Fruit fly (Drosophila melanogaster) whole organism, embryonic: Measurements from ENCODE around the gene CG13022.

ENCODE experiments used
- Adf1 ChIP-seq: fragments of 200-800 bp; sonication (Bioruptor generic); IDR thresholded peaks from 2 replicates; pipeline ENCODE4 v1.3.6; 2022; ENCODE audit warnings: missing biosample characterization, missing genetic modification characterization
- Blimp-1 ChIP-seq: fragments of 200-800 bp; sonication (Bioruptor generic); optimal IDR thresholded peaks from 3 replicates; lab custom pipeline; 2018; ENCODE audit warnings: missing biosample characterization, missing genetic modification characterization, mild to moderate bottlenecking, moderate library complexity, missing genetic modification reagents
- CG11504 ChIP-seq: fragments of 200-800 bp; sonication (Bioruptor generic); optimal IDR thresholded peaks from 3 replicates; lab custom pipeline; 2019; ENCODE audit warnings: missing biosample characterization, mild to moderate bottlenecking, missing genetic modification characterization, moderate library complexity
- CG13424 ChIP-seq: fragments of 200-800 bp; sonication (Bioruptor generic); optimal IDR thresholded peaks from 2 replicates; lab custom pipeline; 2019; ENCODE audit warnings: missing biosample characterization, mild to moderate bottlenecking, missing genetic modification characterization, moderate library complexity
- CG15269 ChIP-seq: fragments of 200-800 bp; sonication (Bioruptor generic); optimal IDR thresholded peaks from 2 replicates; lab custom pipeline; 2018; ENCODE audit warnings: missing biosample characterization, mild to moderate bottlenecking, missing genetic modification characterization, moderate library complexity
- CG17361 ChIP-seq: fragments of 200-800 bp; sonication (Bioruptor generic); IDR thresholded peaks from 3 replicates; pipeline ENCODE4 v1.3.6; 2022; ENCODE audit warnings: missing biosample characterization, missing genetic modification characterization
- CG18262 ChIP-seq: fragments of 200-800 bp; optimal IDR thresholded peaks from 3 replicates; lab custom pipeline; 2019; ENCODE audit warnings: missing biosample characterization, mild to moderate bottlenecking, missing genetic modification characterization, moderate library complexity
- CG2120 ChIP-seq: fragments of 200-800 bp; sonication (Bioruptor generic); optimal IDR thresholded peaks from 3 replicates; lab custom pipeline; 2016; ENCODE audit warnings: missing biosample characterization, missing genetic modification characterization
- CG2712 ChIP-seq: fragments of 200-800 bp; optimal IDR thresholded peaks from 3 replicates; lab custom pipeline; 2019; ENCODE audit warnings: missing biosample characterization, mild to moderate bottlenecking, missing genetic modification characterization, moderate library complexity
- CG30020 ChIP-seq: fragments of 200-800 bp; optimal IDR thresholded peaks from 2 replicates; lab custom pipeline; 2019; ENCODE audit warnings: missing biosample characterization, mild to moderate bottlenecking, missing genetic modification characterization, moderate library complexity
- CG3847 ChIP-seq: fragments of 200-800 bp; sonication (Bioruptor generic); IDR thresholded peaks from 2 replicates; pipeline ENCODE4 v1.3.6; 2022; ENCODE audit warnings: missing biosample characterization, missing genetic modification characterization
- CG4360 ChIP-seq: fragments of 200-800 bp; sonication (Bioruptor generic); IDR thresholded peaks from 2 replicates; pipeline ENCODE4 v1.3.6; 2022; ENCODE audit warnings: missing biosample characterization, missing genetic modification characterization
- CG4404 ChIP-seq: fragments of 200-800 bp; sonication (Bioruptor generic); IDR thresholded peaks from 2 replicates; pipeline ENCODE4 v1.3.6; 2022; ENCODE audit warnings: missing biosample characterization, missing genetic modification characterization
- CG6813 ChIP-seq: fragments of 200-800 bp; sonication (Bioruptor generic); optimal IDR thresholded peaks from 2 replicates; lab custom pipeline; 2017; ENCODE audit warnings: missing biosample characterization, missing genetic modification characterization, mild to moderate bottlenecking, moderate library complexity, missing genetic modification reagents
- CG7372 ChIP-seq: fragments of 200-800 bp; sonication (Bioruptor generic); IDR thresholded peaks from 2 replicates; pipeline ENCODE4 v1.3.6; 2022; ENCODE audit warnings: missing biosample characterization, missing genetic modification characterization
- CG9817 ChIP-seq: fragments of 200-800 bp; sonication (Bioruptor generic); optimal IDR thresholded peaks from 2 replicates; lab custom pipeline; 2018; ENCODE audit warnings: missing biosample characterization, mild to moderate bottlenecking, missing genetic modification characterization, moderate library complexity
- Chrac-16 ChIP-seq: fragments of 200-800 bp; sonication (Bioruptor generic); optimal IDR thresholded peaks from 3 replicates; lab custom pipeline; 2016; ENCODE audit warnings: missing biosample characterization, missing genetic modification characterization
- Deaf1 ChIP-seq: fragments of 200-800 bp; optimal IDR thresholded peaks from 3 replicates; lab custom pipeline; 2019; ENCODE audit warnings: missing biosample characterization, mild to moderate bottlenecking, missing genetic modification characterization, moderate library complexity
- Drgx ChIP-seq: fragments of 200-800 bp; sonication (Bioruptor generic); IDR thresholded peaks from 2 replicates; pipeline ENCODE4 v1.3.6; 2022; ENCODE audit warnings: missing biosample characterization, missing genetic modification characterization
- HHEX ChIP-seq: fragments of 200-800 bp; sonication (Bioruptor generic); optimal IDR thresholded peaks from 3 replicates; lab custom pipeline; 2017; ENCODE audit warnings: missing biosample characterization, mild to moderate bottlenecking, missing genetic modification characterization, missing genetic modification reagents
- HmgZ ChIP-seq: fragments of 200-800 bp; sonication (Bioruptor generic); optimal IDR thresholded peaks from 2 replicates; lab custom pipeline; 2018; ENCODE audit warnings: missing biosample characterization, mild to moderate bottlenecking, missing genetic modification characterization
- Meics ChIP-seq: fragments of 200-800 bp; sonication (Bioruptor generic); optimal IDR thresholded peaks from 2 replicates; lab custom pipeline; 2017; ENCODE audit warnings: missing biosample characterization, mild to moderate bottlenecking, missing genetic modification characterization
- NK7.1 ChIP-seq: fragments of 200-800 bp; sonication (Bioruptor generic); optimal IDR thresholded peaks from 3 replicates; lab custom pipeline; 2016; ENCODE audit warnings: missing biosample characterization, missing genetic modification characterization
- Sox102F ChIP-seq: fragments of 200-800 bp; sonication (Bioruptor generic); optimal IDR thresholded peaks from 2 replicates; lab custom pipeline; 2018; ENCODE audit warnings: missing biosample characterization, mild to moderate bottlenecking, missing genetic modification characterization, moderate library complexity
- Xrp1 ChIP-seq: fragments of 200-800 bp; sonication (Bioruptor generic); IDR thresholded peaks from 2 replicates; pipeline ENCODE4 v1.3.6; 2022; ENCODE audit warnings: missing biosample characterization, missing genetic modification characterization
- aop ChIP-seq: fragments of 200-800 bp; sonication (Bioruptor generic); IDR thresholded peaks from 2 replicates; pipeline ENCODE4 v1.3.6; 2022; ENCODE audit warnings: missing biosample characterization, missing genetic modification characterization
- btn ChIP-seq: fragments of 200-800 bp; sonication (Bioruptor generic); optimal IDR thresholded peaks from 2 replicates; lab custom pipeline; 2016; ENCODE audit warnings: missing biosample characterization, missing genetic modification characterization
- cwo ChIP-seq: fragments of 200-800 bp; sonication (Bioruptor generic); optimal IDR thresholded peaks from 3 replicates; lab custom pipeline; 2017; ENCODE audit warnings: missing biosample characterization, missing genetic modification characterization, mild to moderate bottlenecking, moderate library complexity, missing genetic modification reagents
- dmrt99B ChIP-seq: fragments of 200-800 bp; sonication (Bioruptor generic); optimal IDR thresholded peaks from 2 replicates; lab custom pipeline; 2018; ENCODE audit warnings: missing biosample characterization, mild to moderate bottlenecking, missing genetic modification characterization, moderate library complexity
- eve ChIP-seq, 2 experiments: fragments of >200 bp; optimal IDR thresholded peaks; 2 replicates each; lab custom pipeline; 2017; ENCODE audit warnings: missing biosample characterization in 2 of 2, missing genetic modification characterization in 2 of 2
- exex ChIP-seq: fragments of 200-800 bp; sonication (Bioruptor generic); optimal IDR thresholded peaks from 4 replicates; lab custom pipeline; 2018; ENCODE audit warnings: missing biosample characterization, mild to moderate bottlenecking, missing genetic modification characterization, moderate library complexity
- gem ChIP-seq: fragments of 200-800 bp; sonication (Bioruptor generic); optimal IDR thresholded peaks from 2 replicates; lab custom pipeline; 2019; ENCODE audit warnings: missing biosample characterization, mild to moderate bottlenecking, missing genetic modification characterization, moderate library complexity
- hkb ChIP-seq, 2 experiments: fragments of 200-800 bp in 1 of 2; fragments of >200 bp in 1 of 2; sonication (Bioruptor generic) in 1 of 2; IDR thresholded peaks in 1 of 2; optimal IDR thresholded peaks in 1 of 2; 2 replicates each; pipeline versions ENCODE4 v1.3.6 to Lab custom; 2017 to 2022; ENCODE audit warnings: missing biosample characterization in 1 of 2, missing genetic modification characterization in 1 of 2
- kni ChIP-seq: fragments of 200-800 bp; sonication (Bioruptor generic); optimal IDR thresholded peaks from 3 replicates; lab custom pipeline; 2017; ENCODE audit warnings: mild to moderate bottlenecking, missing biosample characterization, missing genetic modification reagents, missing genetic modification characterization
- lab ChIP-seq: fragments of 200-800 bp; sonication (Bioruptor generic); optimal IDR thresholded peaks from 3 replicates; lab custom pipeline; 2017; ENCODE audit warnings: missing biosample characterization, missing genetic modification characterization, mild to moderate bottlenecking, moderate library complexity, missing genetic modification reagents
- nerfin-1 ChIP-seq: fragments of 200-800 bp; sonication (Bioruptor generic); optimal IDR thresholded peaks from 3 replicates; lab custom pipeline; 2019; ENCODE audit warnings: missing biosample characterization, mild to moderate bottlenecking, missing genetic modification characterization, moderate library complexity
- nom ChIP-seq: fragments of 200-800 bp; sonication (Bioruptor generic); optimal IDR thresholded peaks from 2 replicates; lab custom pipeline; 2017; ENCODE audit warnings: missing biosample characterization, missing genetic modification characterization, mild to moderate bottlenecking, moderate library complexity, missing genetic modification reagents
- onecut ChIP-seq: fragments of 200-800 bp; sonication (Bioruptor generic); IDR thresholded peaks from 2 replicates; pipeline ENCODE4 v1.3.6; 2022; ENCODE audit warnings: missing biosample characterization, missing genetic modification characterization
- pan ChIP-seq, 4 experiments: fragments of >200 bp in 3 of 4; fragments of 200-800 bp in 1 of 4; sonication (Bioruptor generic) in 1 of 4; optimal IDR thresholded peaks in 3 of 4; IDR thresholded peaks in 1 of 4; 2 replicates each; pipeline versions ENCODE4 v1.3.6 to Lab custom; 2017 to 2022; ENCODE audit warnings: missing biosample characterization in 2 of 4, missing genetic modification characterization in 2 of 4, mixed read lengths in 1 of 4
- sens ChIP-seq: fragments of 200-800 bp; sonication (Bioruptor generic); peaks from one replicate; lab custom pipeline; 2016; ENCODE audit warnings: missing biosample characterization, missing genetic modification characterization
- seq ChIP-seq: fragments of 200-800 bp; sonication (Bioruptor generic); IDR thresholded peaks from 2 replicates; pipeline ENCODE4 v1.3.6; 2022; ENCODE audit warnings: missing biosample characterization, missing genetic modification characterization
- sqz ChIP-seq: fragments of 200-800 bp; sonication (Bioruptor generic); optimal IDR thresholded peaks from 3 replicates; lab custom pipeline; 2018; ENCODE audit warnings: missing biosample characterization, mild to moderate bottlenecking, missing genetic modification characterization
- sr ChIP-seq: fragments of 200-800 bp; sonication (Bioruptor generic); IDR thresholded peaks from 3 replicates; pipeline ENCODE4 v1.3.6; 2022; ENCODE audit warnings: missing biosample characterization, missing genetic modification characterization
- ssp ChIP-seq: fragments of 200-800 bp; sonication (Bioruptor generic); IDR thresholded peaks from 2 replicates; pipeline ENCODE4 v1.3.6; 2022; ENCODE audit warnings: missing biosample characterization, missing genetic modification characterization
- unpg ChIP-seq: fragments of 200-800 bp; sonication (Bioruptor generic); optimal IDR thresholded peaks from 3 replicates; lab custom pipeline; 2018; ENCODE audit warnings: missing biosample characterization, mild to moderate bottlenecking, missing genetic modification characterization, moderate library complexity
- vvl ChIP-seq: fragments of 200-800 bp; sonication (Bioruptor generic); IDR thresholded peaks from 2 replicates; pipeline ENCODE4 v1.3.6; 2022; ENCODE audit warnings: missing biosample characterization, missing genetic modification characterization
- z ChIP-seq: fragments of 200-800 bp; sonication (Bioruptor generic); IDR thresholded peaks from 3 replicates; pipeline ENCODE4 v1.3.6; 2022; ENCODE audit warnings: missing biosample characterization, missing genetic modification characterization
- zfh2 ChIP-seq: fragments of 200-800 bp; sonication (Bioruptor generic); optimal IDR thresholded peaks from 2 replicates; lab custom pipeline; 2016; ENCODE audit warnings: missing biosample characterization, missing genetic modification characterization

The CG13022 gene

dm6 chr3L:16974645-16975151 lies 35.9 kb upstream of the CG13022 start (continued):
- peak; percentile 62 for TF ChIP-seq Drgx (GFP tag; lab: Robert Waterston, UW)
- peak; percentile 50 for TF ChIP-seq nom (GFP tag; lab: Kevin White, UChicago)
- peak; percentile 41 for TF ChIP-seq sens (GFP tag; lab: Kevin White, UChicago)
- TF ChIP-seq lab (GFP tag; lab: Kevin White, UChicago): peak; percentile 37
- TF ChIP-seq zfh2: no peak
- TF ChIP-seq nerfin-1: no peak
- no peak for TF ChIP-seq aop (GFP tag; lab: Robert Waterston, UW)
- no peak for TF ChIP-seq btn (GFP tag; lab: Kevin White, UChicago)
- no peak for TF ChIP-seq hkb (optimal IDR thresholded peaks at IDR 0.05; lab: Kevin White, UChicago)
- TF ChIP-seq hkb (GFP tag; IDR thresholded peaks at IDR 0.05; lab: Robert Waterston, UW): peak; percentile 47; the same call in 1 of the 2 replicates
- TF ChIP-seq CG2120: peak; percentile 9
- peak; percentile 9 for TF ChIP-seq CG15269 (tag; lab: Kevin White, UChicago)
- no peak for TF ChIP-seq seq (GFP tag; lab: Robert Waterston, UW)
- peak; percentile 2 for TF ChIP-seq gem
- TF ChIP-seq sqz (GFP tag; lab: Kevin White, UChicago): peak; percentile 28
- TF ChIP-seq CG13424 (tag; lab: Kevin White, UChicago): peak; percentile 12
- no peak for TF ChIP-seq HmgZ (tag; lab: Kevin White, UChicago)
- TF ChIP-seq exex (tag; lab: Kevin White, UChicago): peak; percentile 1
- TF ChIP-seq CG11504 (tag; lab: Kevin White, UChicago): peak; percentile 22
- TF ChIP-seq Deaf1: peak; percentile 7
- TF ChIP-seq CG4404 (GFP tag; lab: Robert Waterston, UW): no peak
- TF ChIP-seq pan (optimal IDR thresholded peaks at IDR 0.05; lab: Kevin White, UChicago): no peak
- TF ChIP-seq pan (GFP tag; optimal IDR thresholded peaks at IDR 0.05 in 1 of 2, IDR thresholded peaks at IDR 0.05 in 1 of 2): peak in 1 of 2 experiments; percentile 14
- peak; percentile 21; the same call in 1 of the 2 replicates for TF ChIP-seq onecut (GFP tag; lab: Robert Waterston, UW)
- peak; percentile 16; the same call in 1 of the 2 replicates for TF ChIP-seq Xrp1
- TF ChIP-seq unpg (GFP tag; lab: Kevin White, UChicago): peak; percentile 19
- TF ChIP-seq cwo (GFP tag; lab: Kevin White, UChicago): no peak
- TF ChIP-seq kni (GFP tag; lab: Kevin White, UChicago): peak; percentile 56
- no peak for TF ChIP-seq CG9817 (tag; lab: Kevin White, UChicago)
- peak; percentile 32; the same call in 1 of the 2 replicates for TF ChIP-seq vvl
- TF ChIP-seq CG6813 (GFP tag; lab: Kevin White, UChicago): peak; percentile 15
- no peak for TF ChIP-seq CG3847 (GFP tag; lab: Robert Waterston, UW)
- TF ChIP-seq Meics (GFP tag; lab: Kevin White, UChicago): peak; percentile 15
- no peak for TF ChIP-seq HHEX
- peak; percentile 66 for TF ChIP-seq Adf1 (GFP tag; lab: Robert Waterston, UW)
- peak; percentile 15 for TF ChIP-seq Sox102F (GFP tag; lab: Kevin White, UChicago)
- peak in 1 of 2 experiments; percentile 52 for TF ChIP-seq eve (GFP tag; optimal IDR thresholded peaks at IDR 0.05; lab: Kevin White, UChicago)
- no peak for TF ChIP-seq z (GFP tag; lab: Robert Waterston, UW)

- peak; percentile 29 for TF ChIP-seq CG18262
- peak; percentile 6 for TF ChIP-seq CG2712 (tag; lab: Kevin White, UChicago)
- TF ChIP-seq CG7372 (GFP tag; lab: Robert Waterston, UW): peak; percentile 15; the same call in 1 of the 2 replicates
- peak; percentile 37; the same call in 1 of the 3 replicates for TF ChIP-seq CG17361 (GFP tag; lab: Robert Waterston, UW)
- peak; percentile 76; the same call in 2 of the 3 replicates for TF ChIP-seq sr
- TF ChIP-seq Blimp-1: peak; percentile 23
- peak; percentile 44 for TF ChIP-seq dmrt99B (tag; lab: Kevin White, UChicago)
- TF ChIP-seq Chrac-16 (GFP tag; lab: Kevin White, UChicago): no peak
- TF ChIP-seq NK7.1 (GFP tag; lab: Kevin White, UChicago): no peak
- no peak for TF ChIP-seq CG4360 (GFP tag; lab: Robert Waterston, UW)
- no peak for TF ChIP-seq CG30020 (tag; lab: Kevin White, UChicago)
- no peak for TF ChIP-seq kni (GFP tag; lab: Kevin White, UChicago)
- no peak for TF ChIP-seq ssp (GFP tag; lab: Robert Waterston, UW)
Observed at dm6 chr3L:16971611-16972359, 33.0 kb upstream of the CG13022 start.
